Worm (Caenorhabditis elegans) whole organism, mixed stage, embryonic: Measurements from ENCODE around the gene col-131.

Experiments used
- M03D4.4 ChIP-seq: sonication (generic microtip); optimal IDR thresholded peaks from 2 replicates; lab custom pipeline; 2017; ENCODE audit warnings: mild to moderate bottlenecking, missing genetic modification characterization, missing compliant biosample characterization
- bed-3 ChIP-seq: fragments of 200-800 bp; sonication (Bioruptor generic); optimal IDR thresholded peaks from 3 replicates; lab custom pipeline; 2018; ENCODE audit warnings: mild to moderate bottlenecking, missing genetic modification characterization, moderate library complexity, missing compliant biosample characterization
- blmp-1 ChIP-seq: fragments of 150-350 bp; optimal IDR thresholded peaks from 2 replicates; lab custom pipeline; 2014; ENCODE audit warnings: missing biosample characterization, missing genetic modification characterization
- ceh-43 ChIP-seq: fragments of 200-800 bp; sonication (Bioruptor generic); optimal IDR thresholded peaks from 2 replicates; lab custom pipeline; 2018; ENCODE audit warnings: mild to moderate bottlenecking, missing genetic modification characterization, moderate library complexity, missing compliant biosample characterization
- ceh-83 ChIP-seq: fragments of 200-800 bp; sonication (Bioruptor generic); optimal IDR thresholded peaks from 2 replicates; lab custom pipeline; 2018; ENCODE audit warnings: mild to moderate bottlenecking, missing genetic modification characterization, missing compliant biosample characterization
- ces-1 ChIP-seq: fragments of 150-350 bp; optimal IDR thresholded peaks from 2 replicates; lab custom pipeline; 2014; ENCODE audit warnings: missing biosample characterization, missing genetic modification reagents, missing genetic modification characterization
- cnd-1 ChIP-seq: fragments of 200-800 bp; sonication (Bioruptor generic); optimal IDR thresholded peaks from 2 replicates; lab custom pipeline; 2018; ENCODE audit warnings: mild to moderate bottlenecking, missing genetic modification characterization, missing compliant biosample characterization
- drap-1 ChIP-seq: fragments of 200-800 bp; sonication (Bioruptor generic); optimal IDR thresholded peaks from 3 replicates; lab custom pipeline; 2018; ENCODE audit warnings: mild to moderate bottlenecking, missing genetic modification characterization, missing compliant biosample characterization
- elt-1 ChIP-seq: sonication (generic microtip); optimal IDR thresholded peaks from 2 replicates; lab custom pipeline; 2017; ENCODE audit warnings: missing genetic modification characterization, mild to moderate bottlenecking, missing compliant biosample characterization, antibody characterized with exemption, moderate library complexity, borderline replicate concordance; ENCODE audit not compliant: insufficient read depth
- elt-3 ChIP-seq: fragments of 150-350 bp; optimal IDR thresholded peaks from 2 replicates; lab custom pipeline; 2014; ENCODE audit warnings: missing biosample characterization, missing genetic modification characterization
- flh-1 ChIP-seq: fragments of 200-800 bp; sonication (Bioruptor generic); optimal IDR thresholded peaks from 2 replicates; lab custom pipeline; 2018; ENCODE audit warnings: mild to moderate bottlenecking, missing genetic modification characterization, moderate library complexity, missing compliant biosample characterization
- ham-2 ChIP-seq: fragments of 200-800 bp; sonication (Bioruptor generic); optimal IDR thresholded peaks from 2 replicates; lab custom pipeline; 2018; ENCODE audit warnings: mild to moderate bottlenecking, missing genetic modification characterization, missing compliant biosample characterization
- lin-13 ChIP-seq: fragments of 150-350 bp; optimal IDR thresholded peaks from 2 replicates; lab custom pipeline; 2014; ENCODE audit warnings: missing biosample characterization, missing genetic modification characterization
- lin-32 ChIP-seq: fragments of 200-800 bp; sonication (Bioruptor generic); optimal IDR thresholded peaks from 2 replicates; lab custom pipeline; 2018; ENCODE audit warnings: mild to moderate bottlenecking, missing genetic modification characterization, missing compliant biosample characterization
- lsy-2 ChIP-seq: fragments of 150-350 bp; optimal IDR thresholded peaks from 2 replicates; lab custom pipeline; 2014; ENCODE audit warnings: missing biosample characterization, missing genetic modification characterization
- mab-5 ChIP-seq: fragments of 150-350 bp; optimal IDR thresholded peaks from 2 replicates; lab custom pipeline; 2014; ENCODE audit warnings: missing biosample characterization, missing genetic modification characterization
- mep-1 ChIP-seq: fragments of 150-350 bp; optimal IDR thresholded peaks from 2 replicates; lab custom pipeline; 2017; ENCODE audit warnings: missing biosample characterization, missing genetic modification reagents, missing genetic modification characterization, inconsistent platforms
- nhr-12 ChIP-seq: fragments of 150-350 bp; optimal IDR thresholded peaks from 2 replicates; lab custom pipeline; 2014; ENCODE audit warnings: missing biosample characterization, missing genetic modification characterization
- nhr-237 ChIP-seq: fragments of 150-350 bp; optimal IDR thresholded peaks from 2 replicates; lab custom pipeline; 2014; ENCODE audit warnings: missing biosample characterization, missing genetic modification characterization
- pha-4 ChIP-seq: fragments of 150-350 bp; optimal IDR thresholded peaks from 2 replicates; lab custom pipeline; 2018; ENCODE audit warnings: missing biosample characterization, missing genetic modification reagents, missing genetic modification characterization
- sem-2 ChIP-seq: fragments of 200-800 bp; sonication (Bioruptor generic); optimal IDR thresholded peaks from 2 replicates; lab custom pipeline; 2018; ENCODE audit warnings: mild to moderate bottlenecking, missing genetic modification characterization, missing compliant biosample characterization
- snpc-4 ChIP-seq: fragments of 150-350 bp; optimal IDR thresholded peaks from 2 replicates; lab custom pipeline; 2014; ENCODE audit warnings: missing biosample characterization, missing genetic modification characterization
- sptf-1 ChIP-seq: sonication (generic microtip); optimal IDR thresholded peaks from 2 replicates; lab custom pipeline; 2017; ENCODE audit warnings: mild to moderate bottlenecking, missing genetic modification characterization, moderate library complexity, missing compliant biosample characterization
- tbx-8 ChIP-seq: fragments of 200-800 bp; sonication (Bioruptor generic); optimal IDR thresholded peaks from 2 replicates; lab custom pipeline; 2018; ENCODE audit warnings: mild to moderate bottlenecking, missing genetic modification characterization, moderate library complexity, missing compliant biosample characterization
- unc-39 ChIP-seq: fragments of 150-350 bp; optimal IDR thresholded peaks from 2 replicates; lab custom pipeline; 2014; ENCODE audit warnings: missing biosample characterization, missing genetic modification characterization
- zip-8 ChIP-seq: fragments of 150-350 bp; optimal IDR thresholded peaks from 2 replicates; lab custom pipeline; 2014; ENCODE audit warnings: missing biosample characterization, missing genetic modification characterization
- ztf-11 ChIP-seq: fragments of 150-350 bp; optimal IDR thresholded peaks from 2 replicates; lab custom pipeline; 2014; ENCODE audit warnings: missing biosample characterization, missing genetic modification characterization

The col-131 gene

ce11 chrIV:13080185-13080584, 13.1 kb upstream of the col-131 start:
- TF ChIP-seq ham-2 (no peak), flh-1 (GFP tag; lab: Kevin White, UChicago) (no peak), ceh-43 (GFP tag; lab: Kevin White, UChicago) (no peak), elt-1 (tag; lab: Kevin White, UChicago) (no peak), ztf-11 (tag; lab: Kevin White, UChicago) (no peak), blmp-1 (tag; lab: Kevin White, UChicago) (no peak), drap-1 (no peak), elt-3 (no peak), mab-5 (no peak), mep-1 (tag; lab: Kevin White, UChicago) (no peak), lin-32 (no peak), snpc-4 (no peak), nhr-12 (tag; lab: Kevin White, UChicago) (no peak), M03D4.4 (no peak), zip-8 (no peak), sem-2 (GFP tag; lab: Kevin White, UChicago) (no peak), cnd-1 (tag; lab: Kevin White, UChicago) (no peak), lin-13 (no peak), ces-1 (GFP tag; lab: Kevin White, UChicago) (no peak), bed-3 (GFP tag; lab: Kevin White, UChicago) (no peak)
- TF ChIP-seq, all 35 proteins: peak for 0

ce11 chrIV:13079119-13079518, 12.0 kb upstream of the col-131 start, which contains the start of gene C39E9.8:
Gene C39E9.8 (plus strand): TSS chrIV:13079446.
- TF ChIP-seq mep-1 (tag; lab: Kevin White, UChicago), result no peak
- no peak for TF ChIP-seq ceh-43 (GFP tag; lab: Kevin White, UChicago)
- no peak for TF ChIP-seq cnd-1 (tag; lab: Kevin White, UChicago)
- no peak for TF ChIP-seq ceh-83 (GFP tag; lab: Kevin White, UChicago)
- no peak for TF ChIP-seq pha-4 (tag; lab: Kevin White, UChicago)

ce11 chrIV:13078342-13078741, 11.2 kb upstream of the col-131 start:
- TF ChIP-seq snpc-4, result no peak
- TF ChIP-seq pha-4 (tag; lab: Kevin White, UChicago), result no peak
- TF ChIP-seq drap-1, result no peak
- no peak for TF ChIP-seq flh-1 (GFP tag; lab: Kevin White, UChicago)
- no peak for TF ChIP-seq ceh-43 (GFP tag; lab: Kevin White, UChicago)
- no peak for TF ChIP-seq unc-39

ce11 chrIV:13077694-13078093, 10.6 kb upstream of the col-131 start:
- TF ChIP-seq mab-5 (no peak), ceh-83 (GFP tag; lab: Kevin White, UChicago) (no peak), ceh-43 (GFP tag; lab: Kevin White, UChicago) (no peak), sem-2 (GFP tag; lab: Kevin White, UChicago) (no peak)
- TF ChIP-seq, all 35 proteins: peak for 0

- TF ChIP-seq nhr-12 (tag; lab: Kevin White, UChicago) (no peak), sptf-1 (no peak), lsy-2 (tag; lab: Kevin White, UChicago) (no peak), lin-13 (no peak), tbx-8 (GFP tag; lab: Kevin White, UChicago) (no peak), mep-1 (tag; lab: Kevin White, UChicago) (no peak), nhr-237 (tag; lab: Kevin White, UChicago) (no peak), ham-2 (no peak), bed-3 (GFP tag; lab: Kevin White, UChicago) (no peak)
Measured at ce11 chrIV:13076620-13077019, 9.5 kb upstream of the col-131 start, which contains the start of gene C39E9.7. Gene C39E9.7 (minus strand): TSS chrIV:13076720.

- TF ChIP-seq ztf-11 (tag; lab: Kevin White, UChicago), result no peak
- no peak for TF ChIP-seq cnd-1 (tag; lab: Kevin White, UChicago)
- TF ChIP-seq ceh-83 (GFP tag; lab: Kevin White, UChicago), result no peak
- TF ChIP-seq mep-1 (tag; lab: Kevin White, UChicago), result no peak
- no peak for TF ChIP-seq snpc-4
Measured at ce11 chrIV:13075625-13076252, 8.6 kb upstream of the col-131 start.
